Fruit fly (Drosophila melanogaster): ENCODE data around the gene Mhcl.

Mhcl gene

dm6 chr3R:16094011-16094729, 4.4 kb downstream of the Mhcl start (continued):
- TF ChIP-seq CG4617 (GFP tag; optimal IDR thresholded peaks at IDR 0.05; ENCODE audit: borderline replicate concordance) (peak; percentile 41), CG9797 (GFP tag; optimal IDR thresholded peaks at IDR 0.05) (no peak), gt (GFP tag; IDR thresholded peaks at IDR 0.05) (no peak), caup (GFP tag; optimal IDR thresholded peaks at IDR 0.05; ENCODE audit: severe bottlenecking) (peak; percentile 30), knrl (GFP tag; IDR thresholded peaks at IDR 0.05; ENCODE audit: partially characterized antibody) (no peak), CG30403 (GFP tag; optimal IDR thresholded peaks at IDR 0.05) (peak; percentile 87), gcm (GFP tag; optimal IDR thresholded peaks at IDR 0.05) (peak; percentile 85), sd (tag; optimal IDR thresholded peaks at IDR 0.05) (no peak), CG12104 (GFP tag; optimal IDR thresholded peaks at IDR 0.05) (peak; percentile 82), Camta (GFP tag; optimal IDR thresholded peaks at IDR 0.05) (no peak), danr (GFP tag; IDR thresholded peaks at IDR 0.05) (no peak), Dfd (GFP tag; optimal IDR thresholded peaks at IDR 0.05) (no peak), ac (GFP tag; optimal IDR thresholded peaks at IDR 0.05) (peak; percentile 25), CG17186 (GFP tag; optimal IDR thresholded peaks at IDR 0.05) (peak; percentile 11), CG9215 (GFP tag; IDR thresholded peaks at IDR 0.05) (no peak), Drgx (GFP tag; IDR thresholded peaks at IDR 0.05) (peak; percentile 70), Hr78 (GFP tag; optimal IDR thresholded peaks at IDR 0.05) (peak in 1 of 2 experiments; percentile 73), Six4 (GFP tag; optimal IDR thresholded peaks at IDR 0.05) (peak; percentile 76), CG33213 (GFP tag; optimal IDR thresholded peaks at IDR 0.05) (no peak), bbx (GFP tag; IDR thresholded peaks at IDR 0.05; ENCODE audit: partially characterized antibody) (0 out of 2 replicates have a peak, but pooled peaks have one; percentile 43), CG2120 (GFP tag; optimal IDR thresholded peaks at IDR 0.05) (no peak), Ptx1 (GFP tag; IDR thresholded peaks at IDR 0.05) (peak; percentile 78), CG9876 (GFP tag; optimal IDR thresholded peaks at IDR 0.05) (no peak), lbe (GFP tag; optimal IDR thresholded peaks at IDR 0.05) (no peak), YL-1 (GFP tag; optimal IDR thresholded peaks at IDR 0.05) (peak; percentile 48), CG3163 (GFP tag; optimal IDR thresholded peaks at IDR 0.05) (no peak), Elba2 (GFP tag; optimal IDR thresholded peaks at IDR 0.05) (no peak), Dek (tag; optimal IDR thresholded peaks at IDR 0.05) (peak; percentile 54), pros (GFP tag; optimal IDR thresholded peaks at IDR 0.05) (no peak), B-H1 (GFP tag; IDR thresholded peaks at IDR 0.05) (no peak; the same call in 1 of the 3 replicates), CG11247 (GFP tag; IDR thresholded peaks at IDR 0.05) (no peak), repo (GFP tag; optimal IDR thresholded peaks at IDR 0.05) (peak; percentile 3), Vsx1 (GFP tag; optimal IDR thresholded peaks at IDR 0.05) (peak; percentile 75), slbo (GFP tag; IDR thresholded peaks at IDR 0.05) (0 out of 2 replicates have a peak, but pooled peaks have one; percentile 14), CG2875 (GFP tag; optimal IDR thresholded peaks at IDR 0.05) (peak; percentile 80), Dip3 (GFP tag; optimal IDR thresholded peaks at IDR 0.05) (no peak), CG6272 (GFP tag; IDR thresholded peaks at IDR 0.05) (no peak), insv (GFP tag; optimal IDR thresholded peaks at IDR 0.05) (no peak), C15 (GFP tag; IDR thresholded peaks at IDR 0.05) (no peak), CG3065 (GFP tag; optimal IDR thresholded peaks at IDR 0.05) (peak; percentile 44), scrt (GFP tag; optimal IDR thresholded peaks at IDR 0.05) (no peak), CG7839 (tag; optimal IDR thresholded peaks at IDR 0.05) (peak; percentile 85), sqz (GFP tag; optimal IDR thresholded peaks at IDR 0.05) (peak; percentile 72), amos (GFP tag; IDR thresholded peaks at IDR 0.05; ENCODE audit: partially characterized antibody) (no peak), croc (GFP tag; conservative IDR thresholded peaks at IDR 0.05) (peak; percentile 64), CG13624 (GFP tag; optimal IDR thresholded peaks at IDR 0.05) (no peak), pb (GFP tag; optimal IDR thresholded peaks at IDR 0.05) (no peak), mld (GFP tag; IDR thresholded peaks at IDR 0.05; ENCODE audit: partially characterized antibody) (no peak), CG16813 (GFP tag; IDR thresholded peaks at IDR 0.05; ENCODE audit: partially characterized antibody) (no peak)
